Worm (Caenorhabditis elegans) whole organism, L1 larva: ENCODE results near the gene prk-1.

ENCODE experiments used
- fkh-8 ChIP-seq: sonication (generic microtip); optimal IDR thresholded peaks from 2 replicates; lab custom pipeline; 2016; ENCODE audit warnings: mild to moderate bottlenecking, missing genetic modification characterization, missing compliant biosample characterization
- lin-15B ChIP-seq: fragments of 150-350 bp; sonication (generic microtip); optimal IDR thresholded peaks from 3 replicates; lab custom pipeline; 2014; ENCODE audit warnings: missing biosample characterization, missing genetic modification characterization
- nhr-12 ChIP-seq: sonication (generic microtip); optimal IDR thresholded peaks from 2 replicates; lab custom pipeline; 2017; ENCODE audit warnings: missing biosample characterization, missing genetic modification characterization
- nhr-237 ChIP-seq: fragments of 150-350 bp; optimal IDR thresholded peaks from 2 replicates; lab custom pipeline; 2014; ENCODE audit warnings: missing biosample characterization, missing genetic modification characterization
- nhr-76 ChIP-seq: sonication (generic microtip); optimal IDR thresholded peaks from 2 replicates; lab custom pipeline; 2017; ENCODE audit warnings: missing biosample characterization, missing genetic modification characterization
- pag-3 ChIP-seq: sonication (generic microtip); optimal IDR thresholded peaks from 2 replicates; lab custom pipeline; 2017; ENCODE audit warnings: missing genetic modification characterization, mild to moderate bottlenecking, missing compliant biosample characterization, antibody characterized with exemption, borderline replicate concordance; ENCODE audit not compliant: insufficient read depth
- snpc-4 ChIP-seq: fragments of 150-350 bp; optimal IDR thresholded peaks from 2 replicates; lab custom pipeline; 2014; ENCODE audit warnings: missing biosample characterization, missing genetic modification characterization
- tbx-2 ChIP-seq: sonication (generic microtip); optimal IDR thresholded peaks from 2 replicates; lab custom pipeline; 2016; ENCODE audit warnings: missing genetic modification characterization, missing compliant biosample characterization
- unc-130 ChIP-seq: fragments of 150-350 bp; optimal IDR thresholded peaks from 2 replicates; lab custom pipeline; 2017; ENCODE audit warnings: missing biosample characterization, missing genetic modification characterization, inconsistent platforms

ce11 chrIII:6973682-6974081, 16.3 kb upstream of the prk-1 start, which contains the start of gene F31E3.2:
- TF ChIP-seq fkh-8 (no peak), nhr-12 (tag; lab: Kevin White, UChicago) (no peak), unc-130 (tag; lab: Kevin White, UChicago) (no peak), snpc-4 (tag; lab: Kevin White, UChicago) (no peak), lin-15B (tag; lab: Kevin White, UChicago) (no peak), pag-3 (tag; lab: Kevin White, UChicago) (no peak), nhr-237 (tag; lab: Kevin White, UChicago) (no peak), nhr-76 (tag; lab: Kevin White, UChicago) (no peak), tbx-2 (tag; lab: Kevin White, UChicago) (no peak)
